Fruit fly (Drosophila melanogaster) S2 (cell line): Measurements from ENCODE around the gene CG17746.

Experiments
- CG8478 ChIP-seq: fragments of >200 bp; optimal IDR thresholded peaks from 2 replicates; lab custom pipeline; 2018
- CTCF ChIP-seq, 2 experiments: fragments of >200 bp; optimal IDR thresholded peaks; 2 replicates each; lab custom pipeline; 2018

DNA sequence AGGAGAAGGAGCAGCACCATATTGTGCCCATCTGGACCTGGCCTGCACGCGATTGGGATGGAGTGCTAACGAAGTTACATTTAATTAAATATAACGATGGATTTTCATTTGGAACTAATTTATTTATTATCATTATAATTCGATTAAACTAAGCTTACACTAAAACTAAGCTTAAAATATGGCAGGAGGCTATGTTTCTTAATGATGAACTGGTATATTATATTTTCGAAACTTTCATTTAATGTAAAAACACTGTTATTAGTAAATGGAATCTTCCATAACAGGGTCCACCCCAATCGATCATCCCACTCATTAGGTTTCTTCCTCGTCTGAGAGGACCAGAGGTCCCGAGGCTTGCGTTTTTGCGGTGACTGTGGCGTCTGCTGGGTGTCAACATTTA, 5.8 kb upstream of the CG17746 start:
- TF ChIP-seq CG8478 (no peak), CTCF (optimal IDR thresholded peaks at IDR 0.05; lab: Kevin White, UChicago) (no peak)
